Worm (Caenorhabditis elegans) whole organism, mixed stage, embryonic: ENCODE results near the gene dcs-1.

ENCODE experiments used
- ces-1 ChIP-seq: fragments of 150-350 bp; optimal IDR thresholded peaks from 2 replicates; lab custom pipeline; 2014; ENCODE audit warnings: missing biosample characterization, missing genetic modification reagents, missing genetic modification characterization
- elt-1 ChIP-seq: sonication (generic microtip); optimal IDR thresholded peaks from 2 replicates; lab custom pipeline; 2017; ENCODE audit warnings: missing genetic modification characterization, mild to moderate bottlenecking, missing compliant biosample characterization, antibody characterized with exemption, moderate library complexity, borderline replicate concordance; ENCODE audit not compliant: insufficient read depth
- mab-5 ChIP-seq: fragments of 150-350 bp; optimal IDR thresholded peaks from 2 replicates; lab custom pipeline; 2014; ENCODE audit warnings: missing biosample characterization, missing genetic modification characterization
- nhr-12 ChIP-seq: fragments of 150-350 bp; optimal IDR thresholded peaks from 2 replicates; lab custom pipeline; 2014; ENCODE audit warnings: missing biosample characterization, missing genetic modification characterization
- nhr-237 ChIP-seq: fragments of 150-350 bp; optimal IDR thresholded peaks from 2 replicates; lab custom pipeline; 2014; ENCODE audit warnings: missing biosample characterization, missing genetic modification characterization
- nhr-76 ChIP-seq: sonication (generic microtip); optimal IDR thresholded peaks from 2 replicates; lab custom pipeline; 2017; ENCODE audit warnings: missing biosample characterization, missing genetic modification characterization
- sem-2 ChIP-seq: fragments of 200-800 bp; sonication (Bioruptor generic); optimal IDR thresholded peaks from 2 replicates; lab custom pipeline; 2018; ENCODE audit warnings: mild to moderate bottlenecking, missing genetic modification characterization, missing compliant biosample characterization
- zip-8 ChIP-seq: fragments of 150-350 bp; optimal IDR thresholded peaks from 2 replicates; lab custom pipeline; 2014; ENCODE audit warnings: missing biosample characterization, missing genetic modification characterization

DNA sequence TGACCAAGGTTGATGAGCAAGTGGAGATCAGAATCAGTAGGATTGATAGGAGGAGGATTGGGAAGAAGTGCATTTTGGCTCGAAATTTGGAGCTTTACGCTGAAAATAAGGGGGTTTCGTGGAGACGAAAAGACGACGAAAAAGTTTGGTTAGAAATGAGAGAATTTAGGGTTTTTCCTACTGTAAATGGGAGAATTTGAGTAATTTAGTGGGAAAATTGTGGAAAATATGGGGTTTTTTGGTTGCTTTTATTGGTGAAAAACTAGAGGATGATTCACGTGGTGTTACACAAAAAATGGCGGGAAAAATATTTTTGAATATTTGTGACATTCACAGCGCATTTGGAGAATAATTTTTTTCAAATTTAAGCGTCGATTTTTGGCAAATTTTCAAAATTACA is 4.4 kb upstream of the dcs-1 start, which contains the start of gene nlp-69:
- TF ChIP-seq ces-1 (GFP tag; lab: Kevin White, UChicago): no peak
- TF ChIP-seq nhr-237 (tag; lab: Kevin White, UChicago): no peak
- no peak for TF ChIP-seq nhr-76 (tag; lab: Kevin White, UChicago)
- TF ChIP-seq sem-2 (GFP tag; lab: Kevin White, UChicago): no peak
- no peak for TF ChIP-seq nhr-12 (tag; lab: Kevin White, UChicago)
- TF ChIP-seq mab-5 (tag; lab: Kevin White, UChicago): no peak
- no peak for TF ChIP-seq zip-8 (tag; lab: Kevin White, UChicago)
- no peak for TF ChIP-seq elt-1 (tag; lab: Kevin White, UChicago)
